Fruit fly (Drosophila melanogaster) Kc167 (cell line): ENCODE data around the gene CG32266.

Experiments used
- Myc ChIP-seq: fragments of >200 bp; optimal IDR thresholded peaks from 2 replicates; lab custom pipeline; 2017; ENCODE audit warnings: missing external identifiers
- Sin3A ChIP-seq: fragments of >200 bp; optimal IDR thresholded peaks from 2 replicates; lab custom pipeline; 2018; ENCODE audit warnings: missing external identifiers
- h ChIP-seq: fragments of >200 bp; optimal IDR thresholded peaks from 3 replicates; lab custom pipeline; 2018; ENCODE audit warnings: missing external identifiers
- insv ChIP-seq: fragments of >200 bp; optimal IDR thresholded peaks from 3 replicates; lab custom pipeline; 2018; ENCODE audit warnings: missing external identifiers
- psq ChIP-seq: fragments of >200 bp; optimal IDR thresholded peaks from 2 replicates; lab custom pipeline; 2017; ENCODE audit warnings: missing external identifiers
- ttk ChIP-seq: sonication (Bioruptor generic); optimal IDR thresholded peaks from 2 replicates; lab custom pipeline; 2017; ENCODE audit warnings: missing external identifiers

CG32266 gene

dm6 chr3L:3785002-3785661 is 5.5 kb upstream of the CG32266 start:
- TF ChIP-seq h (lab: Kevin White, UChicago) (no peak), Myc (lab: Kevin White, UChicago) (no peak), Sin3A (lab: Kevin White, UChicago) (no peak), psq (no peak), ttk (lab: Kevin White, UChicago) (no peak), insv (lab: Kevin White, UChicago) (no peak)

DNA sequence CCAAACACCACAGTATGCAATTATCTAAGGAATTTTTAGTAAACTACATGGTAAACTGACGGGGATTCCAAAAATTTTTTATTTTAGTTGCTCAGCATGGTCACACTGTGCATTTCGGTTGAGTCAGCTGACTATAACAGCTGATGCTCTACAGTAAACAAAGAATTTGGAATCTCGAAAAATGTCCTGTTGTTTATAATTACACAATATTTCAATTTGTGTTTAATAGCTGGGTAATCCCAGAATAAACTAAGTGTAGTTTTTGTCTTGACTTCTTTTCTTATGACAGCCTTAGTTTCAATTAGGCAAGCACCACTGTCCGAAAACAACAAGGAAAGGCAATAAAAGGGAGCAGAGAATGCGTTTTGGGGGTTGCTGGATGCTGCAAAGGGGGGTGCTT is 4.9 kb upstream of the CG32266 start:
- TF ChIP-seq psq (no peak), h (lab: Kevin White, UChicago) (no peak), insv (lab: Kevin White, UChicago) (no peak), Myc (lab: Kevin White, UChicago) (no peak), ttk (lab: Kevin White, UChicago) (no peak), Sin3A (lab: Kevin White, UChicago) (no peak)

dm6 chr3L:3786344-3787076 is 4.1 kb upstream of the CG32266 start:
- TF ChIP-seq insv (lab: Kevin White, UChicago): no peak
- TF ChIP-seq Sin3A (lab: Kevin White, UChicago): no peak
- TF ChIP-seq Myc (lab: Kevin White, UChicago): no peak

DNA sequence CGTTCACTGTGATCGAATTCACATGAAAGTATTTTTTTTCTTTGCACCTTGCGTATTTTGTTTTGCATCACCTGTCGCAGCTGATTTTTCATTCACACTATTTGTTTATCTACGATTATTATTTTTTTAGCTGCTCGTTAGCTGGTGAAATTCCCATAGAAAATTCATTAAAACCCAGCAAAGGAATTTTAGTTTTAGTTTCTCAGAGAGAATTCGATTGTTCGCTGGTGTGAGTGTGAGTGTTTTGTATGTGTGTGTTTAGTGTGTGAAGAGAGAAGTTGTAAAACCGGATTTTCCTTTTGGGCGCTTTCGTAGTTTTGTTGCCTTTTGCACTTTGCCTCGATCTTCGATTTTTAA is 3.5 kb upstream of the CG32266 start:
- TF ChIP-seq h (lab: Kevin White, UChicago) (no peak), insv (lab: Kevin White, UChicago) (no peak), psq (no peak), ttk (lab: Kevin White, UChicago) (no peak), Myc (lab: Kevin White, UChicago) (no peak), Sin3A (lab: Kevin White, UChicago) (no peak)

dm6 chr3L:3787595-3788151 is 2.9 kb upstream of the CG32266 start:
- TF ChIP-seq psq: no peak
- no peak for TF ChIP-seq h (lab: Kevin White, UChicago)
- no peak for TF ChIP-seq Myc (lab: Kevin White, UChicago)
- no peak for TF ChIP-seq ttk (lab: Kevin White, UChicago)
- no peak for TF ChIP-seq insv (lab: Kevin White, UChicago)
- no peak for TF ChIP-seq Sin3A (lab: Kevin White, UChicago)

DNA sequence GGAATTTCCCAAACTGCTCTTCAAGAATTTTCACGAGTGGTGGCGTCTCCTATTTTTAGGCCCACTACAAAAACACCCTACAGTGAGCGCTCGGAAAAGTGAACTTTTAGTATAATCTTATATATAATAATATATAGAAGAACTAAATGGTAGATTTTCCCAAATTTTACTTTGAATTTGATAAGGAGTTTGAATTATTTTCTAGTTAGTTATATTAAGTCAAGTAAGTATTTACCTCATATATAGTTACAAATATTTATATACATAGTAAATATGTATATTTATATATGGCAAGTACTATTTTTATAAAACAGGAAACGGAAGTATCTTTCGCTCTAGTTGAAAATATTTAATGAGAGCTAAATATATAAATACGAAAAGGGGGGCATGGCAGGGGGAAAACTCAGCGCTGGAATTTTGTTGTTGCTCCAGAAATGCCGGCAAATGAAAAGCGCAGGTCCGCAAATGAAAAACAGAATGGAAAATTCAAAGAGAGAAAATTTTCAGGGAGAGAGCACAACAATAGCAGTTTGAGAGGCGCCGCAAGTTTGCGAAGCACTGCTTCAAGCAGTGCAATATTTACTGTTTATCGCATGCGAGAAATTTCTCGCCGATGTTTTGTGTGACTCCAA is 1.7 kb upstream of the CG32266 start:
- TF ChIP-seq Sin3A (lab: Kevin White, UChicago) (no peak), h (lab: Kevin White, UChicago) (no peak), insv (lab: Kevin White, UChicago) (no peak), Myc (lab: Kevin White, UChicago) (no peak), psq (no peak), ttk (lab: Kevin White, UChicago) (no peak)

- TF ChIP-seq ttk (lab: Kevin White, UChicago) (no peak), h (lab: Kevin White, UChicago) (no peak), insv (lab: Kevin White, UChicago) (no peak), Sin3A (lab: Kevin White, UChicago) (no peak), Myc (lab: Kevin White, UChicago) (no peak), psq (no peak)
These were observed 559 bp downstream of the CG32266 start for dm6 chr3L:3791043-3791682.

- TF ChIP-seq insv (lab: Kevin White, UChicago): no peak
- no peak for TF ChIP-seq Myc (lab: Kevin White, UChicago)
- no peak for TF ChIP-seq h (lab: Kevin White, UChicago)
- no peak for TF ChIP-seq Sin3A (lab: Kevin White, UChicago)
- TF ChIP-seq ttk (lab: Kevin White, UChicago): no peak
- no peak for TF ChIP-seq psq
These were observed 7.1 kb downstream of the CG32266 start for dm6 chr3L:3797681-3798080.

- TF ChIP-seq Sin3A (lab: Kevin White, UChicago): no peak
- no peak for TF ChIP-seq h (lab: Kevin White, UChicago)
- no peak for TF ChIP-seq ttk (lab: Kevin White, UChicago)
- no peak for TF ChIP-seq psq
- no peak for TF ChIP-seq insv (lab: Kevin White, UChicago)
- TF ChIP-seq Myc (lab: Kevin White, UChicago): no peak
These were observed 7.9 kb downstream of the CG32266 start for dm6 chr3L:3798488-3798887.

DNA sequence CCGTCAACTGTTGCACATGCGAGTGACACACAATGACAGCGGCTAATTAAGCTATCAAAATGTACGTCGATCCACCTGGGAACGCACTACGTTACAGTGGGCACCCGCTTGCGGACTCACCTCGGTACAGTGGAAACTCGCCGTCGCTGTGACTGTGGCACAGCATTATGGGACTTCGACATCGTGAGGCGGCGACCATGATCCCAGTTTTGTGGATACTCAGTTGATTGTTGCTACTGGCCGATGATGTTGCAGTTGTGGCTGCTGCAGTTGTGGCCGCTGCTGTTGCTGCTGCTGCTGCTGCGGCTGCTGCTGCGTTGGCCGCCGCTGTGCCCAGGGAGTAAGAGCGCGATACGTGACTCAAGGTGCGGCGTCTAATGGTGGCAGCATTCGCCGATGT is 9.2 kb downstream of the CG32266 start:
- no peak for TF ChIP-seq Sin3A (lab: Kevin White, UChicago)
- no peak for TF ChIP-seq Myc (lab: Kevin White, UChicago)
- TF ChIP-seq h (lab: Kevin White, UChicago): no peak
- no peak for TF ChIP-seq psq
- no peak for TF ChIP-seq insv (lab: Kevin White, UChicago)

DNA sequence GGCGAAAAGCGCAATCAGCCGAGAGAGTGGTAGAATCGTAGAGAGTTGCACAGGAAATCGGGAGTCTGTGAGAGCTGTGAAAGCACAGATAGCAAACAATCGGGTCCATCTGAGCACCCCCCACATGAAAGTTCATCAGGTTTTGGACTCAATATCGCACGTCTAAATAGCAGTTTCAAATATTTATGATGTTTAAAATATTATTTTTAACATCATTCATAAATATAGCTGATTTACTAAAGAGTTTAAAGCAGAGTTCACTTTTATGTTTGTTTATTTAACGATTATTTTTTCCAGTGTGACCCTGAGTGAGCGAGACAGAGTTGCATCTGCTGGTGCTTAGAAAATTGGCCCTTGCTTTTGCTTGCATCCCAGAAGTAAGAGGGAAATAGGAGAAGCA is 10.7 kb downstream of the CG32266 start:
- no peak for TF ChIP-seq Sin3A (lab: Kevin White, UChicago)
- no peak for TF ChIP-seq insv (lab: Kevin White, UChicago)
- TF ChIP-seq Myc (lab: Kevin White, UChicago): no peak
- TF ChIP-seq ttk (lab: Kevin White, UChicago): no peak
- no peak for TF ChIP-seq psq
- no peak for TF ChIP-seq h (lab: Kevin White, UChicago)
